Fruit fly (Drosophila melanogaster): ENCODE results near the gene CG13970.

The CG13970 gene

DNA sequence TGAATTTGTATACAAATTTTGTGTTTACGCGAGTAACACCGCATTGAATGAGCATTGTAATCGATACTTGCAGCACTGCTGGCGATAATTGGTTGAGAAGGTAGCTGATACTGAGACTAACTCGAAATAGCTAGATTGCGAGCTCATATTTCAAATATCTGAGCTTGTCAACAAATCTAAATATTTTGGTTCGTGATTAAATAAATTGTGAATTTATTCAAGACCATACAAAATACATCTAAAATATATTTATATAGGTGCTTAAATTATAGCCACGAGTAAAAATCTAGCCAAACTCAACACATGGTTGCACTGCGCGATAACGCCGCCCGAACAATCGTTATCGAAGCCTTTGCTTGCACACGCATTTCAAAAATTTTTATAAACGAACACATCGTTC lies 10.2 kb downstream of the CG13970 start, which contains the start of the genes Taf13 and nesd (continued):
- TF ChIP-seq CrebB (tag; optimal IDR thresholded peaks at IDR 0.05) (no peak), Awh (GFP tag; IDR thresholded peaks at IDR 0.05) (no peak), pb (GFP tag; optimal IDR thresholded peaks at IDR 0.05) (no peak), fd96Cb (tag; optimal IDR thresholded peaks at IDR 0.05) (no peak), peb (GFP tag; IDR thresholded peaks at IDR 0.05) (no peak), Ssrp (tag; optimal IDR thresholded peaks at IDR 0.05) (peak; percentile 10), CG4707 (GFP tag; optimal IDR thresholded peaks at IDR 0.05) (no peak), CG6765 (GFP tag; optimal IDR thresholded peaks at IDR 0.05) (no peak), slou (GFP tag; optimal IDR thresholded peaks at IDR 0.05) (peak; percentile 33), CG16779 (GFP tag; IDR thresholded peaks at IDR 0.05) (no peak), lab (GFP tag; optimal IDR thresholded peaks at IDR 0.05) (peak; percentile 20), Fer2 (tag; optimal IDR thresholded peaks at IDR 0.05) (no peak), fd3F (GFP tag; optimal IDR thresholded peaks at IDR 0.05) (no peak), CG17328 (GFP tag; IDR thresholded peaks at IDR 0.05) (no peak), CG15269 (tag; optimal IDR thresholded peaks at IDR 0.05) (peak; percentile 32), pzg (GFP tag; optimal IDR thresholded peaks at IDR 0.05) (peak; percentile 76), CG31224 (GFP tag; IDR thresholded peaks at IDR 0.05) (no peak), CG12391 (tag; optimal IDR thresholded peaks at IDR 0.05) (peak; percentile 66), MESR4 (GFP tag; optimal IDR thresholded peaks at IDR 0.05) (no peak), HLH4C (GFP tag; IDR thresholded peaks at IDR 0.05; ENCODE audit: partially characterized antibody) (peak; percentile 89), CG34224 (GFP tag; IDR thresholded peaks at IDR 0.05; ENCODE audit: partially characterized antibody) (peak; percentile 73), Elba2 (GFP tag; optimal IDR thresholded peaks at IDR 0.05) (peak; percentile 48), CG13624 (GFP tag; optimal IDR thresholded peaks at IDR 0.05) (peak; percentile 25), CG15514 (GFP tag; optimal IDR thresholded peaks at IDR 0.05) (peak; percentile 65), CTCF (GFP tag; optimal IDR thresholded peaks at IDR 0.05) (no peak), CG2202 (tag; optimal IDR thresholded peaks at IDR 0.05) (no peak), Drgx (GFP tag; IDR thresholded peaks at IDR 0.05) (no peak), CG4424 (GFP tag; optimal IDR thresholded peaks at IDR 0.05) (peak; percentile 38), CG34376 (GFP tag; optimal IDR thresholded peaks at IDR 0.05) (peak; percentile 19), CG13775 (GFP tag; optimal IDR thresholded peaks at IDR 0.05) (peak; percentile 52), phol (tag; optimal IDR thresholded peaks at IDR 0.05) (peak; percentile 64), fd102C (GFP tag; optimal IDR thresholded peaks at IDR 0.05) (no peak), CG32532 (GFP tag; IDR thresholded peaks at IDR 0.05) (no peak), zfh2 (GFP tag; optimal IDR thresholded peaks at IDR 0.05) (peak; percentile 31), Hr51 (GFP tag; optimal IDR thresholded peaks at IDR 0.05) (peak; percentile 25 to 40), ATbp (GFP tag; optimal IDR thresholded peaks at IDR 0.05) (no peak), sna (GFP tag; IDR thresholded peaks at IDR 0.05; ENCODE audit: partially characterized antibody) (no peak; the same call in 1 of the 2 replicates), CG13296 (GFP tag; optimal IDR thresholded peaks at IDR 0.05) (no peak), CG9215 (GFP tag; IDR thresholded peaks at IDR 0.05) (no peak), B-H2 (GFP tag; optimal IDR thresholded peaks at IDR 0.05) (peak; percentile 29), ara (GFP tag; IDR thresholded peaks at IDR 0.05) (no peak), jigr1 (GFP tag; IDR thresholded peaks at IDR 0.05) (no peak), CG15601 (tag; optimal IDR thresholded peaks at IDR 0.05) (peak; percentile 69), Chrac-16 (GFP tag; optimal IDR thresholded peaks at IDR 0.05) (peak; percentile 11), Hr3 (GFP tag; optimal IDR thresholded peaks at IDR 0.05) (peak; percentile 20), Bteb2 (GFP tag; optimal IDR thresholded peaks at IDR 0.05) (no peak), CG2199 (GFP tag; IDR thresholded peaks at IDR 0.05) (no peak), slp2 (GFP tag; optimal IDR thresholded peaks at IDR 0.05) (no peak), CG11560 (tag; IDR thresholded peaks at IDR 0.05) (no peak), Trl (optimal IDR thresholded peaks at IDR 0.05) (no peak), Trl (GFP tag; optimal IDR thresholded peaks at IDR 0.05) (peak; percentile 3), Scr (GFP tag; IDR thresholded peaks at IDR 0.05; ENCODE audit: partially characterized antibody) (peak; percentile 78)

Data from whole organism, embryonic.